Worm (Caenorhabditis elegans) whole organism, L4 larva: ENCODE measurements around the gene T20F7.3.

ENCODE experiments used
- F10B5.3 ChIP-seq: sonication (generic microtip); optimal IDR thresholded peaks from 2 replicates; lab custom pipeline; 2016; ENCODE audit warnings: mild to moderate bottlenecking, missing genetic modification characterization, missing compliant biosample characterization
- F26F4.8 ChIP-seq: fragments of 200-800 bp; sonication (Bioruptor generic); conservative IDR thresholded peaks from 2 replicates; pipeline ENCODE4 v1.3.6; 2022; ENCODE audit warnings: missing genetic modification characterization, missing compliant biosample characterization
- F37D6.2 ChIP-seq: sonication (generic microtip); optimal IDR thresholded peaks from 2 replicates; lab custom pipeline; 2016; ENCODE audit warnings: mild to moderate bottlenecking, missing genetic modification characterization, missing compliant biosample characterization
- Y105C5A.15 ChIP-seq: fragments of 200-800 bp; sonication (Bioruptor generic); IDR thresholded peaks from 2 replicates; pipeline ENCODE4 v1.3.6; 2022; ENCODE audit warnings: missing genetic modification characterization, missing compliant biosample characterization
- Y75B8A.6 ChIP-seq: fragments of 200-800 bp; sonication (Bioruptor generic); IDR thresholded peaks from 2 replicates; pipeline ENCODE4 v1.3.6; 2022; ENCODE audit warnings: missing genetic modification reagents, missing genetic modification characterization, missing compliant biosample characterization
- ZK337.2 ChIP-seq: fragments of 200-800 bp; sonication (Bioruptor generic); IDR thresholded peaks from 2 replicates; pipeline ENCODE4 v1.3.6; 2022; ENCODE audit warnings: missing genetic modification reagents, missing genetic modification characterization, missing compliant biosample characterization
- ZK546.5 ChIP-seq, 2 experiments: sonication (generic microtip); optimal IDR thresholded peaks; 2 replicates each; lab custom pipeline; 2017; ENCODE audit warnings: missing biosample characterization in 2 of 2, missing genetic modification characterization in 2 of 2
- aha-1 ChIP-seq: fragments of 150-350 bp; peaks from one replicate; lab custom pipeline; 2014; ENCODE audit warnings: missing biosample characterization, missing genetic modification characterization
- aly-2 ChIP-seq: sonication (generic microtip); optimal IDR thresholded peaks from 2 replicates; lab custom pipeline; 2018; ENCODE audit warnings: missing biosample characterization, missing genetic modification characterization
- arid-1 ChIP-seq: fragments of 200-800 bp; sonication (Bioruptor generic); conservative IDR thresholded peaks from 2 replicates; pipeline ENCODE4 v1.3.6; 2022; ENCODE audit warnings: missing genetic modification reagents, missing genetic modification characterization, missing compliant biosample characterization
- attf-4 ChIP-seq: sonication (generic microtip); optimal IDR thresholded peaks from 3 replicates; lab custom pipeline; 2017; ENCODE audit warnings: missing biosample characterization, missing genetic modification characterization
- ceh-28 ChIP-seq: fragments of 150-350 bp; optimal IDR thresholded peaks from 2 replicates; lab custom pipeline; 2014; ENCODE audit warnings: missing biosample characterization, missing genetic modification reagents, missing genetic modification characterization
- ceh-32 ChIP-seq: sonication (generic microtip); optimal IDR thresholded peaks from 2 replicates; lab custom pipeline; 2016; ENCODE audit warnings: mild to moderate bottlenecking, missing genetic modification characterization, missing compliant biosample characterization; ENCODE audit not compliant: poor library complexity
- ceh-44 ChIP-seq: fragments of 200-800 bp; sonication (Bioruptor generic); IDR thresholded peaks from 2 replicates; pipeline ENCODE4 v1.3.6; 2022; ENCODE audit warnings: missing genetic modification reagents, missing genetic modification characterization, missing compliant biosample characterization
- ceh-82 ChIP-seq: sonication (generic microtip); optimal IDR thresholded peaks from 2 replicates; lab custom pipeline; 2017; ENCODE audit warnings: missing biosample characterization, missing genetic modification characterization
- ces-1 ChIP-seq: fragments of 150-350 bp; sonication (generic microtip); optimal IDR thresholded peaks from 4 replicates; lab custom pipeline; 2014; ENCODE audit warnings: missing biosample characterization, missing genetic modification reagents, missing genetic modification characterization
- cey-2 ChIP-seq: sonication (generic microtip); optimal IDR thresholded peaks from 3 replicates; lab custom pipeline; 2017; ENCODE audit warnings: missing genetic modification characterization, mild to moderate bottlenecking, missing compliant biosample characterization, antibody characterized with exemption, borderline replicate concordance; ENCODE audit not compliant: insufficient read depth
- ctbp-1 ChIP-seq: fragments of 200-800 bp; sonication (Bioruptor generic); IDR thresholded peaks from 2 replicates; pipeline ENCODE4 v1.3.6; 2022; ENCODE audit warnings: missing genetic modification reagents, missing genetic modification characterization, missing compliant biosample characterization
- daf-19 ChIP-seq: fragments of 200-800 bp; sonication (Bioruptor generic); conservative IDR thresholded peaks from 2 replicates; pipeline ENCODE4 v1.3.6; 2022; ENCODE audit warnings: missing genetic modification characterization, missing compliant biosample characterization
- dmd-6 ChIP-seq: fragments of 200-800 bp; sonication (Bioruptor generic); IDR thresholded peaks from 2 replicates; pipeline ENCODE4 v1.3.6; 2022; ENCODE audit warnings: missing genetic modification reagents, missing genetic modification characterization, missing compliant biosample characterization
- dmd-8 ChIP-seq: fragments of 200-800 bp; sonication (Bioruptor generic); IDR thresholded peaks from 2 replicates; pipeline ENCODE4 v1.3.6; 2022; ENCODE audit warnings: missing genetic modification characterization, missing compliant biosample characterization
- dpl-1 ChIP-seq: fragments of 150-350 bp; optimal IDR thresholded peaks from 2 replicates; lab custom pipeline; 2014; ENCODE audit warnings: missing biosample characterization, missing genetic modification reagents, missing genetic modification characterization
- duxl-1 ChIP-seq: sonication (generic microtip); optimal IDR thresholded peaks from 2 replicates; lab custom pipeline; 2016; ENCODE audit warnings: mild to moderate bottlenecking, missing genetic modification characterization, moderate library complexity, missing compliant biosample characterization; ENCODE audit not compliant: poor library complexity
- dve-1 ChIP-seq: sonication (generic microtip); optimal IDR thresholded peaks from 2 replicates; lab custom pipeline; 2017; ENCODE audit warnings: antibody characterized with exemption, mild to moderate bottlenecking, missing genetic modification characterization, missing compliant biosample characterization; ENCODE audit not compliant: insufficient read depth
- fos-1 ChIP-seq: fragments of 150-350 bp; optimal IDR thresholded peaks from 2 replicates; lab custom pipeline; 2014; ENCODE audit warnings: missing biosample characterization, missing genetic modification characterization
- hif-1 ChIP-seq, 2 experiments: sonication (generic microtip); optimal IDR thresholded peaks; 2 replicates each; lab custom pipeline; 2016 to 2017; ENCODE audit warnings: missing compliant biosample characterization in 2 of 2, missing genetic modification characterization in 2 of 2, missing genetic modification reagents in 2 of 2, missing genotype in 2 of 2, mild to moderate bottlenecking in 1 of 2
- hlh-11 ChIP-seq: fragments of 200-800 bp; sonication (Bioruptor generic); optimal IDR thresholded peaks from 2 replicates; lab custom pipeline; 2018; ENCODE audit warnings: mild to moderate bottlenecking, missing genetic modification characterization, missing compliant biosample characterization
- jun-1 ChIP-seq: fragments of 150-350 bp; optimal IDR thresholded peaks from 2 replicates; lab custom pipeline; 2014; ENCODE audit warnings: missing biosample characterization, missing genetic modification reagents, missing genetic modification characterization
- lim-7 ChIP-seq: fragments of 200-800 bp; sonication (Bioruptor generic); IDR thresholded peaks from 2 replicates; pipeline ENCODE4 v1.3.6; 2022; ENCODE audit warnings: missing genetic modification characterization, missing compliant biosample characterization
- lin-29 ChIP-seq: fragments of 200-800 bp; sonication (Bioruptor generic); IDR thresholded peaks from 2 replicates; pipeline ENCODE4 v1.3.6; 2022; ENCODE audit warnings: missing genetic modification reagents, missing genetic modification characterization, missing compliant biosample characterization
- lin-38 ChIP-seq: fragments of 200-800 bp; sonication (Bioruptor generic); IDR thresholded peaks from 2 replicates; pipeline ENCODE4 v1.3.6; 2022; ENCODE audit warnings: missing genetic modification reagents, missing genetic modification characterization, missing compliant biosample characterization
- lin-39 ChIP-seq: fragments of 150-350 bp; optimal IDR thresholded peaks from 2 replicates; lab custom pipeline; 2014; ENCODE audit warnings: missing biosample characterization, missing genetic modification reagents, missing genetic modification characterization
- madf-5 ChIP-seq, 2 experiments: fragments of 200-800 bp; sonication (Bioruptor generic); IDR thresholded peaks; 2 replicates each; pipeline ENCODE4 v1.3.6; 2022; ENCODE audit warnings: missing compliant biosample characterization in 2 of 2, missing genetic modification characterization in 2 of 2
- mep-1 ChIP-seq: fragments of 150-350 bp; sonication (generic microtip); optimal IDR thresholded peaks from 3 replicates; lab custom pipeline; 2014; ENCODE audit warnings: missing biosample characterization, missing genetic modification characterization
- mxl-3 ChIP-seq: fragments of 200-800 bp; sonication (Bioruptor generic); optimal IDR thresholded peaks from 2 replicates; lab custom pipeline; 2018; ENCODE audit warnings: mild to moderate bottlenecking, missing genetic modification characterization, missing compliant biosample characterization
- nhr-10 ChIP-seq: fragments of 150-350 bp; optimal IDR thresholded peaks from 2 replicates; lab custom pipeline; 2014; ENCODE audit warnings: missing biosample characterization, missing genetic modification characterization
- nhr-102 ChIP-seq: sonication (generic microtip); optimal IDR thresholded peaks from 2 replicates; lab custom pipeline; 2016; ENCODE audit warnings: mild to moderate bottlenecking, missing genetic modification characterization, moderate library complexity, missing compliant biosample characterization
- nhr-11 ChIP-seq: fragments of 150-350 bp; optimal IDR thresholded peaks from 2 replicates; lab custom pipeline; 2014; ENCODE audit warnings: missing biosample characterization, missing genetic modification characterization
- nhr-237 ChIP-seq: sonication (generic microtip); optimal IDR thresholded peaks from 2 replicates; lab custom pipeline; 2017; ENCODE audit warnings: missing biosample characterization, missing genetic modification characterization
- nhr-28 ChIP-seq: fragments of 150-350 bp; optimal IDR thresholded peaks from 2 replicates; lab custom pipeline; 2014; ENCODE audit warnings: missing biosample characterization, missing genetic modification characterization
- nhr-42 ChIP-seq: fragments of 200-800 bp; sonication (Bioruptor generic); IDR thresholded peaks from 2 replicates; pipeline ENCODE4 v1.3.6; 2022; ENCODE audit warnings: missing genetic modification characterization, missing compliant biosample characterization
- nhr-76 ChIP-seq: fragments of 150-350 bp; optimal IDR thresholded peaks from 2 replicates; lab custom pipeline; 2014; ENCODE audit warnings: missing biosample characterization, missing genetic modification characterization
- nhr-77 ChIP-seq: fragments of 150-350 bp; optimal IDR thresholded peaks from 2 replicates; lab custom pipeline; 2014; ENCODE audit warnings: missing biosample characterization, missing genetic modification characterization
- pha-4 ChIP-seq, 2 experiments: fragments of 150-350 bp in 1 of 2; fragments of 200-800 bp in 1 of 2; sonication (Bioruptor generic) in 1 of 2; IDR thresholded peaks in 1 of 2; optimal IDR thresholded peaks in 1 of 2; 2 replicates each; pipeline versions ENCODE4 v1.3.6 to Lab custom; 2014 to 2022; ENCODE audit warnings: missing genetic modification characterization in 2 of 2, missing genetic modification reagents in 2 of 2, missing biosample characterization in 1 of 2, missing compliant biosample characterization in 1 of 2
- rbr-2 ChIP-seq: sonication (generic microtip); optimal IDR thresholded peaks from 2 replicates; lab custom pipeline; 2016; ENCODE audit warnings: missing genotype, missing genetic modification characterization, missing compliant biosample characterization
- snpc-4 ChIP-seq: fragments of 150-350 bp; optimal IDR thresholded peaks from 2 replicates; lab custom pipeline; 2014; ENCODE audit warnings: missing biosample characterization, missing genetic modification characterization
- spr-1 ChIP-seq: sonication (generic microtip); optimal IDR thresholded peaks from 2 replicates; lab custom pipeline; 2016; ENCODE audit warnings: mild to moderate bottlenecking, missing genetic modification characterization, missing compliant biosample characterization
- spr-3 ChIP-seq: fragments of 200-800 bp; sonication (Bioruptor generic); optimal IDR thresholded peaks from 2 replicates; lab custom pipeline; 2018; ENCODE audit warnings: mild to moderate bottlenecking, missing genetic modification characterization, missing compliant biosample characterization
- tra-1 ChIP-seq: fragments of 200-800 bp; sonication (Bioruptor generic); IDR thresholded peaks from 2 replicates; pipeline ENCODE4 v1.3.6; 2022; ENCODE audit warnings: missing genetic modification reagents, missing genetic modification characterization, missing compliant biosample characterization
- unc-62 ChIP-seq, 3 experiments: fragments of 150-350 bp in 1 of 3; sonication (generic microtip); optimal IDR thresholded peaks in 2 of 3; peaks in 1 of 3; 1 replicate in 1 of 3; 2 replicates in 2 of 3; lab custom pipeline; 2014 to 2017; ENCODE audit warnings: missing biosample characterization in 3 of 3, missing genetic modification characterization in 3 of 3, missing genetic modification reagents in 3 of 3, missing genotype in 1 of 3
- vab-7 ChIP-seq: fragments of 200-800 bp; sonication (Bioruptor generic); IDR thresholded peaks from 2 replicates; pipeline ENCODE4 v1.3.6; 2022; ENCODE audit warnings: missing genetic modification reagents, missing genetic modification characterization, missing compliant biosample characterization
- ztf-7 ChIP-seq: fragments of 150-350 bp; optimal IDR thresholded peaks from 2 replicates; lab custom pipeline; 2014; ENCODE audit warnings: missing biosample characterization, missing genetic modification characterization

T20F7.3 gene

ce11 chrX:16871355-16871754 is 11.2 kb downstream of the T20F7.3 start (continued):
- TF ChIP-seq cey-2 (tag; lab: Kevin White, UChicago) (no peak), mxl-3 (GFP tag; lab: Kevin White, UChicago) (peak; percentile 97), nhr-237 (tag; lab: Kevin White, UChicago) (no peak), lin-39 (no peak), madf-5 (GFP tag; IDR thresholded peaks at IDR 0.05; lab: Robert Waterston, UW) (no peak), dmd-8 (GFP tag; lab: Robert Waterston, UW) (no peak), duxl-1 (tag; lab: Kevin White, UChicago) (no peak), nhr-77 (tag; lab: Kevin White, UChicago) (peak; percentile 39), nhr-102 (tag; lab: Kevin White, UChicago) (no peak), mep-1 (tag; lab: Kevin White, UChicago) (no peak), F26F4.8 (GFP tag; lab: Robert Waterston, UW) (no peak), rbr-2 (tag; lab: Kevin White, UChicago) (no peak), vab-7 (GFP tag; lab: Robert Waterston, UW) (no peak), nhr-10 (tag; lab: Kevin White, UChicago) (no peak), Y75B8A.6 (GFP tag; lab: Robert Waterston, UW) (no peak), nhr-28 (tag; lab: Kevin White, UChicago) (peak; percentile 71), lin-29 (GFP tag; lab: Robert Waterston, UW) (no peak), pha-4 (GFP tag; IDR thresholded peaks at IDR 0.05; lab: Robert Waterston, UW) (no peak), pha-4 (tag; optimal IDR thresholded peaks at IDR 0.05; lab: Kevin White, UChicago) (no peak), nhr-42 (GFP tag; lab: Robert Waterston, UW) (no peak), spr-1 (tag; lab: Kevin White, UChicago) (no peak), lin-38 (GFP tag; lab: Robert Waterston, UW) (no peak), F37D6.2 (tag; lab: Kevin White, UChicago) (no peak), jun-1 (tag; lab: Kevin White, UChicago) (no peak), aha-1 (no peak), lim-7 (GFP tag; lab: Robert Waterston, UW) (no peak), Y105C5A.15 (GFP tag; lab: Robert Waterston, UW) (no peak), hif-1 (tag; optimal IDR thresholded peaks at IDR 0.05; lab: Kevin White, UChicago) (no peak), unc-62 (GFP tag; optimal IDR thresholded peaks at IDR 0.05 in 1 of 2; lab: Kevin White, UChicago) (peak in 1 of 2 experiments; percentile 89), unc-62 (tag; optimal IDR thresholded peaks at IDR 0.05; lab: Kevin White, UChicago) (no peak), ceh-28 (tag; lab: Kevin White, UChicago) (no peak), snpc-4 (tag; lab: Kevin White, UChicago) (no peak), ctbp-1 (GFP tag; lab: Robert Waterston, UW) (no peak), hlh-11 (tag; lab: Kevin White, UChicago) (peak; percentile 54), ztf-7 (tag; lab: Kevin White, UChicago) (no peak), ceh-82 (tag; lab: Kevin White, UChicago) (no peak), aly-2 (tag; lab: Kevin White, UChicago) (no peak), attf-4 (tag; lab: Kevin White, UChicago) (no peak), fos-1 (no peak), nhr-11 (tag; lab: Kevin White, UChicago) (no peak), arid-1 (GFP tag; lab: Robert Waterston, UW) (no peak), dpl-1 (GFP tag; lab: Kevin White, UChicago) (no peak), ceh-32 (tag; lab: Kevin White, UChicago) (no peak), F10B5.3 (no peak), dmd-6 (GFP tag; lab: Robert Waterston, UW) (peak; percentile 68), ZK337.2 (no peak), ZK546.5 (tag; optimal IDR thresholded peaks at IDR 0.05; lab: Kevin White, UChicago) (no peak), dve-1 (tag; lab: Kevin White, UChicago) (no peak), daf-19 (GFP tag; lab: Robert Waterston, UW) (no peak), nhr-76 (tag; lab: Kevin White, UChicago) (no peak), ces-1 (no peak), spr-3 (GFP tag; lab: Kevin White, UChicago) (no peak), ceh-44 (GFP tag; lab: Robert Waterston, UW) (no peak), tra-1 (no peak)
